Fruit fly (Drosophila melanogaster): ENCODE results near the gene CG42327.
A peak's percentile ranks its signal among the peaks of the same experiment; 100 is the strongest.

CG42327 gene

dm6 chr3R:11657786-11658193, 1.8 kb downstream of the CG42327 start:
- no peak for TF ChIP-seq Mnt (GFP tag; optimal IDR thresholded peaks at IDR 0.05)
- TF ChIP-seq pad (GFP tag; optimal IDR thresholded peaks at IDR 0.05): no peak
- no peak for TF ChIP-seq CG5204 (GFP tag; optimal IDR thresholded peaks at IDR 0.05)
- TF ChIP-seq tj (GFP tag; optimal IDR thresholded peaks at IDR 0.05): no peak
- no peak for TF ChIP-seq CG7045 (GFP tag; optimal IDR thresholded peaks at IDR 0.05)
- TF ChIP-seq CG7101 (tag; optimal IDR thresholded peaks at IDR 0.05): no peak
- TF ChIP-seq CG12768 (GFP tag; optimal IDR thresholded peaks at IDR 0.05): no peak
- TF ChIP-seq CG14711 (tag; optimal IDR thresholded peaks at IDR 0.05): no peak
- TF ChIP-seq cic (GFP tag; optimal IDR thresholded peaks at IDR 0.05): no peak
- TF ChIP-seq Clk (GFP tag; optimal IDR thresholded peaks at IDR 0.05): no peak
- no peak for TF ChIP-seq CG11617 (GFP tag; optimal IDR thresholded peaks at IDR 0.05)
- no peak for TF ChIP-seq Hr96 (GFP tag; optimal IDR thresholded peaks at IDR 0.05)
- no peak for TF ChIP-seq kay (GFP tag; ENCODE audit: borderline replicate concordance)
- TF ChIP-seq ovo (GFP tag; optimal IDR thresholded peaks at IDR 0.05): no peak
- TF ChIP-seq bab1 (GFP tag; optimal IDR thresholded peaks at IDR 0.05): no peak
- TF ChIP-seq cnc (optimal IDR thresholded peaks at IDR 0.05): no peak
- TF ChIP-seq toe (GFP tag; optimal IDR thresholded peaks at IDR 0.05): no peak

- TF ChIP-seq tj (GFP tag; optimal IDR thresholded peaks at IDR 0.05): peak; percentile 28
- TF ChIP-seq CG7045 (GFP tag; optimal IDR thresholded peaks at IDR 0.05): no peak
These were observed 5.2 kb downstream of the CG42327 start for dm6 chr3R:11661187-11661586.

dm6 chr3R:11661712-11662111, 5.8 kb downstream of the CG42327 start:
- TF ChIP-seq bab1 (GFP tag; optimal IDR thresholded peaks at IDR 0.05): peak; percentile 77
- no peak for TF ChIP-seq kay (GFP tag; ENCODE audit: borderline replicate concordance)
- no peak for TF ChIP-seq CG11617 (GFP tag; optimal IDR thresholded peaks at IDR 0.05)
- TF ChIP-seq cic (GFP tag; optimal IDR thresholded peaks at IDR 0.05): no peak
- no peak for TF ChIP-seq tj (GFP tag; optimal IDR thresholded peaks at IDR 0.05)

dm6 chr3R:11662617-11663016, 6.7 kb downstream of the CG42327 start:
- TF ChIP-seq CG12768 (GFP tag; optimal IDR thresholded peaks at IDR 0.05): no peak

DNA sequence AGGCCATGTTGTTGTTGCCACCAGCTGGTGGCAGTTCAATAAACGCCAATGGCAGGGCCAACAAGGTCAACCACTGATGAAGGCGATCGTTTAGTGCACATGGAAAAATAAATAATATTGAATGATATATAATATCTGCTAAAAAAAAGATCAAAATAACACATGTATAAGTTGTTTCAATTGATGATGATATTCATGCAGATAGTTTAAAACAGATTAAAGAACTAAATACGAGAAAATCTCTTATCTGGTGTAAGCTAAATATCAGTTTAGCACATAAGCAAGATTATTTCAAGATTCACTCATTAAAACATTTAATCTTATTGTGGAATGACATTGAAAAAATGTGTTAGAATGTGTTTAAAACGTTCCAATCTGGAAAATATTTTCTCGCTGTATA, 7.5 kb downstream of the CG42327 start:
- TF ChIP-seq bab1 (GFP tag; optimal IDR thresholded peaks at IDR 0.05) (no peak), Crg-1 (GFP tag; optimal IDR thresholded peaks at IDR 0.05) (no peak), CG12768 (GFP tag; optimal IDR thresholded peaks at IDR 0.05) (no peak), Mnt (GFP tag; optimal IDR thresholded peaks at IDR 0.05) (no peak), Clk (GFP tag; optimal IDR thresholded peaks at IDR 0.05) (no peak), CG11617 (GFP tag; optimal IDR thresholded peaks at IDR 0.05) (no peak), CG14711 (tag; optimal IDR thresholded peaks at IDR 0.05) (no peak), kay (GFP tag; ENCODE audit: borderline replicate concordance) (no peak), toe (GFP tag; optimal IDR thresholded peaks at IDR 0.05) (no peak), ovo (GFP tag; optimal IDR thresholded peaks at IDR 0.05) (no peak), pad (GFP tag; optimal IDR thresholded peaks at IDR 0.05) (no peak)

DNA sequence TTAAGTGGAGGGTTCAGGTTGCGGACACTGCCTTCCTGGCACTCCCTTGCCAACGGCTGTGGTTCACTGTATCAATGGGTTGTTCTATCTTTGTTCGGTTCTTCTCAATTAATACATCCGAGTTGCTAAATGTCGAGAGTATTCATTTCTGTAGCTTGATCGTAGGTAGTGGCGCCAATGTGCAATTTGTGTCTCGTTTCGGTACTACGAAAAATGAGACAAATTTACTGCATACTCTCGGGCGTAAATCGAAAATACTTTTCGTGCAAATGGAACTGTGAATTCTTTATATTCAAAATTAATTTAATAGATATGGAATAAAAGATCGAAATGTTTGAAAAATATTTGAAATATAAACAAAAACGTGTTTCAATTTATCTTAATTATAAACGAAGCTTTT, 9.6 kb downstream of the CG42327 start:
- TF ChIP-seq bab1 (GFP tag; optimal IDR thresholded peaks at IDR 0.05) (peak; percentile 47), Crg-1 (GFP tag; optimal IDR thresholded peaks at IDR 0.05) (no peak), ovo (GFP tag; optimal IDR thresholded peaks at IDR 0.05) (no peak)

dm6 chr3R:11665925-11666687, 10.2 kb downstream of the CG42327 start:
- TF ChIP-seq pad (GFP tag; optimal IDR thresholded peaks at IDR 0.05): no peak
- no peak for TF ChIP-seq CG11617 (GFP tag; optimal IDR thresholded peaks at IDR 0.05)
- TF ChIP-seq cic (GFP tag; optimal IDR thresholded peaks at IDR 0.05): peak; percentile 53
- peak; percentile 25 for TF ChIP-seq CG12768 (GFP tag; optimal IDR thresholded peaks at IDR 0.05)
- TF ChIP-seq CG5204 (GFP tag; optimal IDR thresholded peaks at IDR 0.05): no peak
- peak; percentile 11 for TF ChIP-seq Mnt (GFP tag; optimal IDR thresholded peaks at IDR 0.05)
- peak; percentile 8 for TF ChIP-seq CG7045 (GFP tag; optimal IDR thresholded peaks at IDR 0.05)
- peak; percentile 88 for TF ChIP-seq kay (GFP tag; ENCODE audit: borderline replicate concordance)

- TF ChIP-seq CG12768 (GFP tag; optimal IDR thresholded peaks at IDR 0.05): no peak
- peak; percentile 2 for TF ChIP-seq bab1 (GFP tag; optimal IDR thresholded peaks at IDR 0.05)
These were observed 13.3 kb downstream of the CG42327 start for dm6 chr3R:11669017-11669953.

Measured in whole organism, adult.